Fruit fly (Drosophila melanogaster): ENCODE data around the gene Sgsh.

DNA sequence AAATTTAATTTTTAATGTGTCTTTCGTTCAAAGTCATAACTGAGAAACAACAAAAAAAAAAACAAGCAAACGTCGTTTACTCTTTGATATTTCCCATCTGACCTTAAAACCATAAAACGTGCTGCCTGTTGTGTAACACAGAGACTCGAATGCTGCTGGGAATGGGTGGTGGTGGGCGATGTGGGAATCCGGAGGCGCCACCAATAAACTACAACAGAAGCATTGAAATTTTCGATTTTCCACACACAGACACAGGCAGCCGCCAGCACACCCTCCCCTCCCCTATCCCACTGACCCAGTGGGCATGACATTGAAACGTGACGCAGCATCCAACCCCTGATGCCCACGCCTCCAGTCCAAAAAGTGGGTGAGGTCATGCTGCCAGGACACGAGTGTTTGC is 2.4 kb downstream of the Sgsh start:
- no peak for TF ChIP-seq OdsH (GFP tag; optimal IDR thresholded peaks at IDR 0.05)
- no peak for TF ChIP-seq CG9705 (GFP tag; optimal IDR thresholded peaks at IDR 0.05)
- no peak for TF ChIP-seq usp (GFP tag; optimal IDR thresholded peaks at IDR 0.05)
- no peak for TF ChIP-seq woc (GFP tag; optimal IDR thresholded peaks at IDR 0.05)
- no peak for TF ChIP-seq jim (GFP tag; optimal IDR thresholded peaks at IDR 0.05)
- no peak for TF ChIP-seq pan (optimal IDR thresholded peaks at IDR 0.05)
- no peak for TF ChIP-seq fru (GFP tag; optimal IDR thresholded peaks at IDR 0.05)
- no peak for TF ChIP-seq sage (GFP tag; optimal IDR thresholded peaks at IDR 0.05)
- no peak for TF ChIP-seq dsf (GFP tag; optimal IDR thresholded peaks at IDR 0.05; ENCODE audit: borderline replicate concordance)
- TF ChIP-seq Hnf4 (GFP tag; optimal IDR thresholded peaks at IDR 0.05): no peak
